Fruit fly (Drosophila melanogaster) whole organism, embryonic: Measurements from ENCODE around the gene Grasp65.
A peak's percentile ranks its signal among the peaks of the same experiment; 100 is the strongest.

ENCODE experiments used
- Blimp-1 ChIP-seq: fragments of 200-800 bp; sonication (Bioruptor generic); optimal IDR thresholded peaks from 3 replicates; lab custom pipeline; 2018; ENCODE audit warnings: missing biosample characterization, missing genetic modification characterization, mild to moderate bottlenecking, moderate library complexity, missing genetic modification reagents
- CG8388 ChIP-seq: fragments of 200-800 bp; sonication (Bioruptor generic); optimal IDR thresholded peaks from 2 replicates; lab custom pipeline; 2019; ENCODE audit warnings: missing biosample characterization, mild to moderate bottlenecking, missing genetic modification characterization, moderate library complexity
- Opbp ChIP-seq: fragments of 200-800 bp; sonication (Bioruptor generic); IDR thresholded peaks from 3 replicates; pipeline ENCODE4 v1.3.6; 2022; ENCODE audit warnings: missing biosample characterization, missing genetic modification characterization; ENCODE audit not compliant: partially characterized antibody
- br ChIP-seq: fragments of >200 bp; optimal IDR thresholded peaks from 2 replicates; lab custom pipeline; 2017
- chn ChIP-seq: fragments of 200-800 bp; sonication (Bioruptor generic); optimal IDR thresholded peaks from 2 replicates; lab custom pipeline; 2016; ENCODE audit warnings: missing biosample characterization, missing genetic modification characterization

DNA sequence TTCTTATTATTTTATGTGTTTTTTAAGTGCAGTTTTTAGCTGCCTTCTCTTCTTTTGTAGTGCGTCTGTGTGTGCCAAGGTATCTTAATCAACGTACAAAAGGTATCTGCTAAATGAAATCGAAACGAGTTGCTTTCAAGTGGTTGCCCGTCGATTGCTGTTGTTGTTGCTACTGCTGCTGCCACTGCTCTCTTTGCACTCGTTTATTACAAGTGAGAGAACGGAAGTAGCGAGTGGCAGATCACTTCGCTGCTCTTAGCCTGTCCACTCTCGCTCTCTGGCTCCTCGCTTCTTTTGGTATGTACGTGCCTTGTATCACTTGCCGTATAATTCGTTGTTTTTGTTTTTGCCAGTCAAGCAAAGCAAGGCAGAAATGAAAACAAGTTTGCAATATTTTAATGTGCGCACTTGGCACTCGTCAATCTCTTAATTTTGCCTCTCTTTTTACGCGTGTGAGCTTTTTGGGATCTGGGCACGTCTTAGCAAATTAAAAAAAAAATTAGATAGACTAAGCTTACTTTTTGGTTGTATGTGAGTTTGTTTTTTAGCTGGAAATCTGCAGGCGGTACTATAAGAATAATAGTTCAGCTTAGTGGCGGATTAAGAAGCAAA, 28.4 kb upstream of the Grasp65 start:
- no peak for TF ChIP-seq CG8388 (GFP tag; lab: Kevin White, UChicago)
- TF ChIP-seq chn (GFP tag; lab: Kevin White, UChicago), result no peak
- TF ChIP-seq br (lab: Kevin White, UChicago), result no peak
- peak; percentile 59 for TF ChIP-seq Blimp-1 (GFP tag; lab: Kevin White, UChicago)
- TF ChIP-seq Opbp, result no peak
